Worm (Caenorhabditis elegans) whole organism, L4 larva: ENCODE measurements around the gene T08G5.1.

Source experiments
- dmd-6 ChIP-seq: fragments of 200-800 bp; sonication (Bioruptor generic); IDR thresholded peaks from 2 replicates; pipeline ENCODE4 v1.3.6; 2022; ENCODE audit warnings: missing genetic modification reagents, missing genetic modification characterization, missing compliant biosample characterization
- egl-27 ChIP-seq: sonication (generic microtip); optimal IDR thresholded peaks from 3 replicates; lab custom pipeline; 2017; ENCODE audit warnings: missing biosample characterization, missing genetic modification reagents, missing genetic modification characterization
- fkh-10 ChIP-seq: fragments of 150-350 bp; optimal IDR thresholded peaks from 2 replicates; lab custom pipeline; 2014; ENCODE audit warnings: missing biosample characterization, missing genetic modification reagents, missing genetic modification characterization
- sdz-12 ChIP-seq: fragments of 200-800 bp; sonication (Bioruptor generic); optimal IDR thresholded peaks from 2 replicates; lab custom pipeline; 2018; ENCODE audit warnings: mild to moderate bottlenecking, missing genetic modification characterization, missing compliant biosample characterization

ce11 chrV:14018640-14019039 lies at the start of gene T08G5.1, which contains the start of gene mtl-2:
- TF ChIP-seq fkh-10 (no peak), sdz-12 (GFP tag; lab: Kevin White, UChicago) (no peak), dmd-6 (GFP tag; lab: Robert Waterston, UW) (no peak), egl-27 (tag; lab: Kevin White, UChicago) (no peak)
